Worm (Caenorhabditis elegans) whole organism, L4 larva: Measurements from ENCODE around the gene Y71H2B.11.
A peak's percentile ranks its signal among the peaks of the same experiment; 100 is the strongest.

Experiments used
- F26F4.8 ChIP-seq: fragments of 200-800 bp; sonication (Bioruptor generic); conservative IDR thresholded peaks from 2 replicates; pipeline ENCODE4 v1.3.6; 2022; ENCODE audit warnings: missing genetic modification characterization, missing compliant biosample characterization
- R02D3.7 ChIP-seq: fragments of 150-350 bp; sonication (generic microtip); optimal IDR thresholded peaks from 3 replicates; lab custom pipeline; 2014; ENCODE audit warnings: missing biosample characterization, missing genetic modification characterization
- Y5F2A.4 ChIP-seq: fragments of 200-800 bp; sonication (Bioruptor generic); optimal IDR thresholded peaks from 2 replicates; lab custom pipeline; 2018; ENCODE audit warnings: mild to moderate bottlenecking, missing genetic modification characterization, missing compliant biosample characterization
- ZK546.5 ChIP-seq, 2 experiments: sonication (generic microtip); optimal IDR thresholded peaks; 2 replicates each; lab custom pipeline; 2017; ENCODE audit warnings: missing biosample characterization in 2 of 2, missing genetic modification characterization in 2 of 2
- ceh-20 ChIP-seq: fragments of 200-800 bp; sonication (Bioruptor generic); IDR thresholded peaks from 2 replicates; pipeline ENCODE4 v1.3.6; 2022; ENCODE audit warnings: missing genetic modification reagents, missing genetic modification characterization, missing compliant biosample characterization
- duxl-1 ChIP-seq: sonication (generic microtip); optimal IDR thresholded peaks from 2 replicates; lab custom pipeline; 2016; ENCODE audit warnings: mild to moderate bottlenecking, missing genetic modification characterization, moderate library complexity, missing compliant biosample characterization; ENCODE audit not compliant: poor library complexity
- lin-1 ChIP-seq: fragments of 200-800 bp; sonication (Bioruptor generic); IDR thresholded peaks from 2 replicates; pipeline ENCODE4 v1.3.6; 2022; ENCODE audit warnings: missing genetic modification reagents, missing genetic modification characterization, missing compliant biosample characterization
- lin-15B ChIP-seq: fragments of 150-350 bp; sonication (generic microtip); optimal IDR thresholded peaks from 3 replicates; lab custom pipeline; 2014; ENCODE audit warnings: missing biosample characterization, missing genetic modification characterization
- lin-39 ChIP-seq: fragments of 150-350 bp; optimal IDR thresholded peaks from 2 replicates; lab custom pipeline; 2014; ENCODE audit warnings: missing biosample characterization, missing genetic modification reagents, missing genetic modification characterization
- madf-5 ChIP-seq, 2 experiments: fragments of 200-800 bp; sonication (Bioruptor generic); IDR thresholded peaks; 2 replicates each; pipeline ENCODE4 v1.3.6; 2022; ENCODE audit warnings: missing compliant biosample characterization in 2 of 2, missing genetic modification characterization in 2 of 2
- nhr-11 ChIP-seq: fragments of 150-350 bp; optimal IDR thresholded peaks from 2 replicates; lab custom pipeline; 2014; ENCODE audit warnings: missing biosample characterization, missing genetic modification characterization
- nhr-77 ChIP-seq: fragments of 150-350 bp; optimal IDR thresholded peaks from 2 replicates; lab custom pipeline; 2014; ENCODE audit warnings: missing biosample characterization, missing genetic modification characterization
- pha-4 ChIP-seq, 2 experiments: fragments of 150-350 bp in 1 of 2; fragments of 200-800 bp in 1 of 2; sonication (Bioruptor generic) in 1 of 2; IDR thresholded peaks in 1 of 2; optimal IDR thresholded peaks in 1 of 2; 2 replicates each; pipeline versions ENCODE4 v1.3.6 to Lab custom; 2014 to 2022; ENCODE audit warnings: missing genetic modification characterization in 2 of 2, missing genetic modification reagents in 2 of 2, missing biosample characterization in 1 of 2, missing compliant biosample characterization in 1 of 2
- unc-62 ChIP-seq, 3 experiments: fragments of 150-350 bp in 1 of 3; sonication (generic microtip); optimal IDR thresholded peaks in 2 of 3; peaks in 1 of 3; 1 replicate in 1 of 3; 2 replicates in 2 of 3; lab custom pipeline; 2014 to 2017; ENCODE audit warnings: missing biosample characterization in 3 of 3, missing genetic modification characterization in 3 of 3, missing genetic modification reagents in 3 of 3, missing genotype in 1 of 3

ce11 chrIII:2652704-2653566, 49.2 kb downstream of the Y71H2B.11 start:
- no peak for TF ChIP-seq R02D3.7 (tag; lab: Kevin White, UChicago)
- no peak for TF ChIP-seq Y5F2A.4 (GFP tag; lab: Kevin White, UChicago)
- TF ChIP-seq nhr-11 = no peak
- TF ChIP-seq nhr-77 (tag; lab: Kevin White, UChicago) = no peak
- no peak for TF ChIP-seq lin-15B (tag; lab: Kevin White, UChicago)
- TF ChIP-seq ZK546.5 (tag; optimal IDR thresholded peaks at IDR 0.05; lab: Kevin White, UChicago) = no peak
- no peak for TF ChIP-seq duxl-1
- TF ChIP-seq pha-4 (GFP tag; IDR thresholded peaks at IDR 0.05; lab: Robert Waterston, UW) = no peak
- peak; percentile 36 for TF ChIP-seq pha-4 (tag; optimal IDR thresholded peaks at IDR 0.05; lab: Kevin White, UChicago)
- TF ChIP-seq F26F4.8 = no peak
- TF ChIP-seq lin-1 = no peak
- TF ChIP-seq unc-62 (GFP tag; optimal IDR thresholded peaks at IDR 0.05 in 1 of 2; lab: Kevin White, UChicago) = no peak
- no peak for TF ChIP-seq unc-62 (tag; optimal IDR thresholded peaks at IDR 0.05; lab: Kevin White, UChicago)
- TF ChIP-seq madf-5 (GFP tag; IDR thresholded peaks at IDR 0.05; lab: Robert Waterston, UW) = no peak
- no peak for TF ChIP-seq lin-39 (tag; lab: Kevin White, UChicago)
- no peak for TF ChIP-seq ceh-20 (GFP tag; lab: Robert Waterston, UW)
